Fruit fly (Drosophila melanogaster) whole organism: ENCODE data around the gene hop.

ENCODE experiments used
- CG8478 ChIP-seq: fragments of >200 bp; optimal IDR thresholded peaks from 2 replicates; lab custom pipeline; 2018; ENCODE audit warnings: inconsistent platforms
- Dll ChIP-seq: fragments of >200 bp; optimal IDR thresholded peaks from 2 replicates; lab custom pipeline; 2017
- pan ChIP-seq: fragments of >200 bp; optimal IDR thresholded peaks from 2 replicates; lab custom pipeline; 2017
- psq ChIP-seq: fragments of >200 bp; optimal IDR thresholded peaks from 2 replicates; lab custom pipeline; 2017
- usp ChIP-seq: fragments of >200 bp; optimal IDR thresholded peaks from 2 replicates; lab custom pipeline; 2017; ENCODE audit warnings: missing biosample characterization, missing genetic modification characterization, mixed read lengths

DNA sequence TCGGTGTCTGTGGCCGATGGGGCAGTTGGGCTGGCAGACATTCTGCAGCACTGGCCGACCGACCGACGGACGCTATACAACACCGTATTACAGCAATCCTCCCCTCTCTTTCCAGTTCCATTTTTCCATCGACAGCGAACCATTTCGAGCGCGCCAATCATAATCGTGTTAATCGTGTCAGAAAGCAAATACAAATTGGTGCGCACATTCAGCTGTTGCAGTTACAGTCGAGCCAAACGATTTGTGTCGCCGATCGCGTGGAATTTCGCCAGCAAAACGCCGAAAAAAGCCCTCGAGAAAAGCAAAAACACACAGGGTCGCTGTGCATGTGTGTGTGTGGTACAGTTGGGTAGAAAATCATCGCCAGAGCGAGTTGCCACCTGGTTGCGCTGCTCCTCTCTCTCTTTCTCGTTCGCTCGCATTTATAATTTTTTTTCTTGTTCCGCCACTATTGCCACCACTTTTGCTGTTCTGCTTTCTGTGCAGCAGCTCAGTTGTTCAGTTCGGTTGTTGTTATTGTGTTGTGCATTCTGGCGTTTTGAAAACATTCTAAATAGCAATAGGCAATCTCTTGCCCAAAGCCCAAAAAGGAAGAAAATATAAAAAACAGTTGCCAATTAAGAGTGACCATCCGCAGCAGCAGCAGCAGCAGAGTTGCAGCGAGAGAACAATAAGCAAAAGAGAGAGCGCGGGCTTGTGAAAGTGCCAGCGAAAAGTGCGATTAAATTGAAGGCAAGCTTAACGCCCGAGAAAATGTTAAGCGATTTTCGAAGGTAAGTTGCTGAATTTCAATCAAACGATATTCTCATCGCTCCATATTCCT lies 17.2 kb downstream of the hop start, which contains the start of gene CG1737:
- TF ChIP-seq psq (lab: Kevin White, UChicago) (no peak), usp (GFP tag; lab: Kevin White, UChicago) (no peak), CG8478 (lab: Kevin White, UChicago) (no peak), Dll (lab: Kevin White, UChicago) (no peak), pan (lab: Kevin White, UChicago) (no peak)
